Fruit fly (Drosophila melanogaster): ENCODE measurements around the gene cact.

cact gene

dm6 chr2L:16315027-16315426 lies 11.0 kb downstream of the cact start (continued):
- peak; percentile 75 for TF ChIP-seq abd-A (tag; optimal IDR thresholded peaks at IDR 0.05)
- no peak for TF ChIP-seq lola (GFP tag; optimal IDR thresholded peaks at IDR 0.05)
- no peak for TF ChIP-seq chn (GFP tag; optimal IDR thresholded peaks at IDR 0.05)
- TF ChIP-seq CG11696 (GFP tag; IDR thresholded peaks at IDR 0.05), result no peak
- no peak for TF ChIP-seq CG12744 (GFP tag; optimal IDR thresholded peaks at IDR 0.05)
- TF ChIP-seq CG4328 (GFP tag; optimal IDR thresholded peaks at IDR 0.05), result no peak
- no peak for TF ChIP-seq CG4424 (GFP tag; optimal IDR thresholded peaks at IDR 0.05)
- TF ChIP-seq NC2α (GFP tag; optimal IDR thresholded peaks at IDR 0.05), result no peak
- TF ChIP-seq cad (GFP tag; optimal IDR thresholded peaks at IDR 0.05), result no peak
- no peak for TF ChIP-seq CG10431 (GFP tag; optimal IDR thresholded peaks at IDR 0.05)
- TF ChIP-seq CG12104 (GFP tag; optimal IDR thresholded peaks at IDR 0.05), result no peak
- TF ChIP-seq Nf-YB (GFP tag; optimal IDR thresholded peaks at IDR 0.05), result no peak
- TF ChIP-seq Ravus (GFP tag; IDR thresholded peaks at IDR 0.05), result no peak
- TF ChIP-seq CG3281 (GFP tag; optimal IDR thresholded peaks at IDR 0.05), result peak; percentile 16
- TF ChIP-seq CG3726 (GFP tag; IDR thresholded peaks at IDR 0.05), result no peak
- TF ChIP-seq CG7271 (tag; optimal IDR thresholded peaks at IDR 0.05), result no peak
- no peak for TF ChIP-seq C15 (GFP tag; IDR thresholded peaks at IDR 0.05)
- TF ChIP-seq nau (GFP tag; optimal IDR thresholded peaks at IDR 0.05), result no peak
- no peak for TF ChIP-seq CG30431 (GFP tag; optimal IDR thresholded peaks at IDR 0.05)
- peak; percentile 75 for TF ChIP-seq Med (GFP tag)
- no peak for TF ChIP-seq al (GFP tag; IDR thresholded peaks at IDR 0.05)
- no peak for TF ChIP-seq tll (GFP tag; optimal IDR thresholded peaks at IDR 0.05)
- no peak for TF ChIP-seq dysf (GFP tag; IDR thresholded peaks at IDR 0.05)
- TF ChIP-seq Dip2 (GFP tag; IDR thresholded peaks at IDR 0.05), result no peak
- no peak for TF ChIP-seq Gsc (GFP tag; IDR thresholded peaks at IDR 0.05)
- TF ChIP-seq Deaf1 (tag; optimal IDR thresholded peaks at IDR 0.05), result no peak
- no peak for TF ChIP-seq fd3F (GFP tag; optimal IDR thresholded peaks at IDR 0.05)
- TF ChIP-seq HLH54F (GFP tag; optimal IDR thresholded peaks at IDR 0.05), result no peak
- no peak for TF ChIP-seq CG16779 (GFP tag; IDR thresholded peaks at IDR 0.05)
- TF ChIP-seq CG18262 (tag; optimal IDR thresholded peaks at IDR 0.05), result no peak
- TF ChIP-seq luna (GFP tag; optimal IDR thresholded peaks at IDR 0.05), result no peak
- TF ChIP-seq inv (GFP tag; IDR thresholded peaks at IDR 0.05; ENCODE audit: partially characterized antibody), result no peak
- no peak for TF ChIP-seq CG10462 (GFP tag; optimal IDR thresholded peaks at IDR 0.05)
- no peak for TF ChIP-seq CG11504 (tag; optimal IDR thresholded peaks at IDR 0.05)
- TF ChIP-seq sug (tag; optimal IDR thresholded peaks at IDR 0.05), result peak; percentile 81
- TF ChIP-seq CG42726 (GFP tag; IDR thresholded peaks at IDR 0.05; ENCODE audit: partially characterized antibody), result no peak
- peak; percentile 20 for TF ChIP-seq Fer3 (tag; optimal IDR thresholded peaks at IDR 0.05)
- TF ChIP-seq yki (optimal IDR thresholded peaks at IDR 0.05), result no peak
- peak; percentile 60 for TF ChIP-seq CG13296 (GFP tag; optimal IDR thresholded peaks at IDR 0.05)
- peak; percentile 87 for TF ChIP-seq CG34376 (GFP tag; optimal IDR thresholded peaks at IDR 0.05)
- no peak for TF ChIP-seq Sry-δ (GFP tag; optimal IDR thresholded peaks at IDR 0.05)
- TF ChIP-seq wor (GFP tag; IDR thresholded peaks at IDR 0.05), result no peak
- TF ChIP-seq odd (GFP tag; optimal IDR thresholded peaks at IDR 0.05), result peak; percentile 5
- TF ChIP-seq Sox102F (GFP tag; optimal IDR thresholded peaks at IDR 0.05), result no peak
- TF ChIP-seq hb (GFP tag; IDR thresholded peaks at IDR 0.05; ENCODE audit: partially characterized antibody), result no peak
- no peak for TF ChIP-seq Jarid2 (GFP tag; optimal IDR thresholded peaks at IDR 0.05)
- TF ChIP-seq Bdp1 (GFP tag; optimal IDR thresholded peaks at IDR 0.05), result no peak
- no peak for TF ChIP-seq CG7745 (tag; optimal IDR thresholded peaks at IDR 0.05)
- TF ChIP-seq Meics (GFP tag; optimal IDR thresholded peaks at IDR 0.05), result peak; percentile 6
- no peak for TF ChIP-seq Hr3 (GFP tag; optimal IDR thresholded peaks at IDR 0.05)
- TF ChIP-seq CG30020 (tag; optimal IDR thresholded peaks at IDR 0.05), result no peak
- no peak for TF ChIP-seq gcm (GFP tag; optimal IDR thresholded peaks at IDR 0.05)

Measured in whole organism, embryonic.